Worm (Caenorhabditis elegans): Measurements from ENCODE around the gene F44E7.7.

F44E7.7 gene

ce11 chrV:5763787-5764186 is 21.5 kb downstream of the F44E7.7 start, which contains the start of gene pgph-3 (continued):
- TF ChIP-seq hif-1 (tag; optimal IDR thresholded peaks at IDR 0.05) (peak in 1 of 2 experiments; percentile 41), spr-1 (tag; optimal IDR thresholded peaks at IDR 0.05) (peak; percentile 26), mxl-2 (GFP tag; conservative IDR thresholded peaks at IDR 0.05) (peak; percentile 93), daf-8 (GFP tag; IDR thresholded peaks at IDR 0.05) (no peak), unc-62 (GFP tag; optimal IDR thresholded peaks at IDR 0.05 in 1 of 2) (no peak), unc-62 (tag; optimal IDR thresholded peaks at IDR 0.05) (no peak), mep-1 (tag; optimal IDR thresholded peaks at IDR 0.05) (peak; percentile 52), set-16 (GFP tag; IDR thresholded peaks at IDR 0.05) (no peak), nhr-28 (tag; optimal IDR thresholded peaks at IDR 0.05) (peak; percentile 89), egl-43 (GFP tag; IDR thresholded peaks at IDR 0.05) (no peak), dmd-8 (GFP tag; IDR thresholded peaks at IDR 0.05) (no peak), unc-39 (tag; optimal IDR thresholded peaks at IDR 0.05) (no peak), pqm-1 (tag; optimal IDR thresholded peaks at IDR 0.05) (peak; percentile 59), T20F7.1 (GFP tag; optimal IDR thresholded peaks at IDR 0.05) (peak; percentile 46), nhr-48 (tag; optimal IDR thresholded peaks at IDR 0.05) (peak; percentile 93), vab-7 (GFP tag; IDR thresholded peaks at IDR 0.05) (no peak), daf-16 (GFP tag; optimal IDR thresholded peaks at IDR 0.05) (peak; percentile 10 to 66), daf-16 (tag; optimal IDR thresholded peaks at IDR 0.05) (peak; percentile 85), snpc-1.2 (GFP tag; IDR thresholded peaks at IDR 0.05) (no peak), lin-1 (GFP tag; IDR thresholded peaks at IDR 0.05) (peak; percentile 91), dmd-9 (GFP tag; IDR thresholded peaks at IDR 0.05) (no peak), hmg-1.1 (GFP tag; IDR thresholded peaks at IDR 0.05) (no peak), mdl-1 (tag; optimal IDR thresholded peaks at IDR 0.05) (peak; percentile 75 to 94), nhr-6 (tag; optimal IDR thresholded peaks at IDR 0.05) (peak; percentile 49), Y5F2A.4 (GFP tag; optimal IDR thresholded peaks at IDR 0.05) (no peak), sdz-12 (GFP tag; optimal IDR thresholded peaks at IDR 0.05) (no peak), lin-13 (GFP tag; optimal IDR thresholded peaks at IDR 0.05) (no peak), php-3 (GFP tag; IDR thresholded peaks at IDR 0.05) (peak; percentile 84), zip-2 (tag; optimal IDR thresholded peaks at IDR 0.05) (peak; percentile 19), dmd-6 (GFP tag; IDR thresholded peaks at IDR 0.05) (peak; percentile 98)

- TF ChIP-seq lir-3 (tag; optimal IDR thresholded peaks at IDR 0.05): no peak
- no peak for TF ChIP-seq F26F4.8 (GFP tag; conservative IDR thresholded peaks at IDR 0.05)
- no peak for TF ChIP-seq lin-1 (GFP tag; IDR thresholded peaks at IDR 0.05)
- TF ChIP-seq F44E2.7 (GFP tag; IDR thresholded peaks at IDR 0.05): no peak
- no peak for TF ChIP-seq pqm-1 (tag; optimal IDR thresholded peaks at IDR 0.05)
These were observed 25.1 kb downstream of the F44E7.7 start, which contains the start of gene C53A3.1 for ce11 chrV:5760132-5760531. TSS of gene C53A3.1 (minus strand) at chrV:5760232.

- no peak for TF ChIP-seq ceh-82 (tag; optimal IDR thresholded peaks at IDR 0.05)
- no peak for TF ChIP-seq egl-27 (tag; optimal IDR thresholded peaks at IDR 0.05)
- TF ChIP-seq saeg-2 (GFP tag; IDR thresholded peaks at IDR 0.05): no peak
- TF ChIP-seq ceh-32 (tag; optimal IDR thresholded peaks at IDR 0.05; ENCODE audit: poor library complexity): no peak
- no peak for TF ChIP-seq mes-2 (tag; optimal IDR thresholded peaks at IDR 0.05; ENCODE audit: poor library complexity, severe bottlenecking)
- no peak for TF ChIP-seq F26F4.8 (GFP tag; conservative IDR thresholded peaks at IDR 0.05)
These were observed 26.5 kb downstream of the F44E7.7 start, which contains the start of gene C53A3.4 for ce11 chrV:5758780-5759179. TSS of gene C53A3.4 (minus strand) at chrV:5758880.

ce11 chrV:5756193-5756592 is 29.1 kb downstream of the F44E7.7 start, which contains the start of gene C53A3.3:
TSS of gene C53A3.3 (plus strand) at chrV:5756493.
- TF ChIP-seq F44E2.7 (GFP tag; IDR thresholded peaks at IDR 0.05) (no peak), mes-2 (tag; optimal IDR thresholded peaks at IDR 0.05; ENCODE audit: poor library complexity, severe bottlenecking) (no peak), pha-4 (GFP tag; IDR thresholded peaks at IDR 0.05) (no peak), pha-4 (tag; optimal IDR thresholded peaks at IDR 0.05) (no peak), aly-2 (tag; optimal IDR thresholded peaks at IDR 0.05) (no peak), Y48G9A.11 (GFP tag; IDR thresholded peaks at IDR 0.05) (no peak), unc-130 (GFP tag; optimal IDR thresholded peaks at IDR 0.05) (no peak), R02D3.7 (tag; optimal IDR thresholded peaks at IDR 0.05) (no peak), nhr-111 (GFP tag; optimal IDR thresholded peaks at IDR 0.05) (no peak), daf-19 (GFP tag; conservative IDR thresholded peaks at IDR 0.05) (no peak), rbr-2 (tag; optimal IDR thresholded peaks at IDR 0.05) (no peak), mdt-29 (GFP tag; IDR thresholded peaks at IDR 0.05) (no peak), nhr-28 (tag; optimal IDR thresholded peaks at IDR 0.05) (no peak), spr-3 (GFP tag; optimal IDR thresholded peaks at IDR 0.05) (no peak)

Measured in whole organism, L4 larva.